Worm (Caenorhabditis elegans): ENCODE results near the gene nmy-3.
A peak's percentile ranks its signal among the peaks of the same experiment; 100 is the strongest.

DNA sequence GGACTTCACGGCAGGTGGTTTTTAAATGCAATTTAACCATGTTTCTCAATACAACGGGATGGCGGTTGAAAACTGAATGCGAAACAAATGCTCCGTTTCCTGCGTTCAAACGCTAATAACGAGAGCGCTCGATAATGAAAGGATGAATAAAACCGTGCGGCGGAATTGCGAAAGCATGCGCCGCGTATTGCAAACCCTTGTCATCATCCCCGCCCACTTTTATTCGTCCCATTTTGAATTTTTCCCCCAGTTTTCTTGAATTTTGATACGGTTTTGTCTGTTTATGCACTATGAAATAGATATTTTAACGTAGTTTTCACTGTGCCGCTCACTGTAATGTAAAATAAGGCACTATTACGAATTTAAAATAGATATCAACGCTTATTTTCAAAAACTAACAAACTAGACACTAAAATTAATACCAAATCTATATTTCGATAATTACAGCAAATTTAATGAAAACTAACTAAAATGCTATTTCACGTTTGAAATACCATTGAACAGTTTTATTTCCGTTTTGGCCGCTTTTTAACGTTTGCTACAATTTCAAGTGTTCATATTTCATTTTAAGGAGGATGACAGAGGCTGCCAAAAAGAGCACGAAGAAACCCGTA lies 41.9 kb downstream of the nmy-3 start, which contains the start of the genes F49C12.9 and rpn-7:
- TF ChIP-seq ceh-24 (tag; optimal IDR thresholded peaks at IDR 0.05) (no peak), syd-9 (tag; optimal IDR thresholded peaks at IDR 0.05) (peak; percentile 24), lin-11 (tag; optimal IDR thresholded peaks at IDR 0.05) (peak; percentile 25)
